Worm (Caenorhabditis elegans) whole organism, young adult: ENCODE measurements around the gene Y62H9A.1.

Experiments used
- C06A6.2 ChIP-seq: fragments of 200-800 bp; sonication (Bioruptor generic); conservative IDR thresholded peaks from 2 replicates; pipeline ENCODE4 v1.3.6; 2022; ENCODE audit warnings: missing genetic modification characterization, missing compliant biosample characterization
- K11D2.4 ChIP-seq: fragments of 200-800 bp; sonication (Bioruptor generic); IDR thresholded peaks from 2 replicates; pipeline ENCODE4 v1.3.6; 2022; ENCODE audit warnings: missing genetic modification reagents, missing genetic modification characterization, missing compliant biosample characterization
- K12H6.12 ChIP-seq: fragments of 200-800 bp; sonication (Bioruptor generic); optimal IDR thresholded peaks from 2 replicates; lab custom pipeline; 2018; ENCODE audit warnings: mild to moderate bottlenecking, missing genetic modification characterization, missing compliant biosample characterization
- Y56A3A.18 ChIP-seq: fragments of 200-800 bp; sonication (Bioruptor generic); IDR thresholded peaks from 2 replicates; pipeline ENCODE4 v1.3.6; 2022; ENCODE audit warnings: missing genetic modification reagents, missing genetic modification characterization, missing compliant biosample characterization
- Y79H2A.3 ChIP-seq: fragments of 200-800 bp; sonication (Bioruptor generic); conservative IDR thresholded peaks from 2 replicates; pipeline ENCODE4 v1.3.6; 2022; ENCODE audit warnings: missing genetic modification reagents, missing genetic modification characterization, missing compliant biosample characterization
- ZK185.1 ChIP-seq: sonication (generic microtip); optimal IDR thresholded peaks from 2 replicates; lab custom pipeline; 2016; ENCODE audit warnings: mild to moderate bottlenecking, missing genetic modification characterization, missing compliant biosample characterization; ENCODE audit not compliant: poor library complexity, severe bottlenecking
- akir-1 ChIP-seq: fragments of 200-800 bp; sonication (Bioruptor generic); optimal IDR thresholded peaks from 2 replicates; lab custom pipeline; 2018; ENCODE audit warnings: mild to moderate bottlenecking, missing genetic modification characterization, moderate library complexity, missing compliant biosample characterization
- attf-5 ChIP-seq: fragments of 200-800 bp; sonication (Bioruptor generic); optimal IDR thresholded peaks from 2 replicates; lab custom pipeline; 2018; ENCODE audit warnings: mild to moderate bottlenecking, missing genetic modification characterization, missing compliant biosample characterization
- attf-6 ChIP-seq: fragments of 200-800 bp; sonication (Bioruptor generic); IDR thresholded peaks from 2 replicates; pipeline ENCODE4 v1.3.6; 2022; ENCODE audit warnings: missing genetic modification reagents, missing genetic modification characterization, missing compliant biosample characterization
- bed-1 ChIP-seq: fragments of 200-800 bp; sonication (Bioruptor generic); IDR thresholded peaks from 2 replicates; pipeline ENCODE4 v1.3.6; 2022; ENCODE audit warnings: missing genetic modification reagents, missing genetic modification characterization, missing compliant biosample characterization
- cebp-2 ChIP-seq: fragments of 200-800 bp; sonication (Bioruptor generic); IDR thresholded peaks from 2 replicates; pipeline ENCODE4 v1.3.6; 2022; ENCODE audit warnings: missing genetic modification characterization, missing compliant biosample characterization
- ceh-100 ChIP-seq: fragments of 200-800 bp; sonication (Bioruptor generic); IDR thresholded peaks from 2 replicates; pipeline ENCODE4 v1.3.6; 2022; ENCODE audit warnings: missing genetic modification reagents, missing genetic modification characterization, missing compliant biosample characterization
- ceh-79 ChIP-seq: sonication (generic microtip); optimal IDR thresholded peaks from 2 replicates; lab custom pipeline; 2017; ENCODE audit warnings: mild to moderate bottlenecking, missing genetic modification characterization, missing compliant biosample characterization
- dpff-1 ChIP-seq: sonication (generic microtip); optimal IDR thresholded peaks from 2 replicates; lab custom pipeline; 2017; ENCODE audit warnings: mild to moderate bottlenecking, missing genetic modification characterization, missing compliant biosample characterization
- dpl-1 ChIP-seq: fragments of 150-350 bp; optimal IDR thresholded peaks from 2 replicates; lab custom pipeline; 2014; ENCODE audit warnings: missing biosample characterization, missing genetic modification reagents, missing genetic modification characterization
- hlh-12 ChIP-seq: sonication (generic microtip); optimal IDR thresholded peaks from 2 replicates; lab custom pipeline; 2016; ENCODE audit warnings: missing genetic modification characterization, missing compliant biosample characterization
- hsf-1 ChIP-seq: fragments of 200-800 bp; sonication (Bioruptor generic); IDR thresholded peaks from 2 replicates; pipeline ENCODE4 v1.3.6; 2022; ENCODE audit warnings: missing genetic modification reagents, missing genetic modification characterization, missing compliant biosample characterization
- let-607 ChIP-seq, 2 experiments: fragments of 200-800 bp in 1 of 2; sonication (Bioruptor generic) in 1 of 2; sonication (generic microtip) in 1 of 2; optimal IDR thresholded peaks; 2 replicates each; lab custom pipeline; 2016 to 2018; ENCODE audit warnings: mild to moderate bottlenecking in 2 of 2, missing compliant biosample characterization in 2 of 2, missing genetic modification characterization in 2 of 2, moderate library complexity in 2 of 2, missing genotype in 1 of 2
- lin-26 ChIP-seq: fragments of 200-800 bp; sonication (Bioruptor generic); IDR thresholded peaks from 2 replicates; pipeline ENCODE4 v1.3.6; 2022; ENCODE audit warnings: missing genetic modification reagents, missing genetic modification characterization, missing compliant biosample characterization
- lin-40 ChIP-seq: sonication (generic microtip); optimal IDR thresholded peaks from 2 replicates; lab custom pipeline; 2016; ENCODE audit warnings: missing genetic modification characterization, mild to moderate bottlenecking, missing compliant biosample characterization, missing genotype, missing genetic modification reagents
- lin-54 ChIP-seq: fragments of 200-800 bp; sonication (Bioruptor generic); optimal IDR thresholded peaks from 2 replicates; lab custom pipeline; 2018; ENCODE audit warnings: mild to moderate bottlenecking, missing genetic modification characterization, missing compliant biosample characterization
- lsy-27 ChIP-seq: sonication (generic microtip); optimal IDR thresholded peaks from 2 replicates; lab custom pipeline; 2017; ENCODE audit warnings: missing genetic modification characterization, mild to moderate bottlenecking, missing compliant biosample characterization, antibody characterized with exemption, missing genotype, borderline replicate concordance; ENCODE audit not compliant: insufficient read depth
- mcd-1 ChIP-seq: fragments of 200-800 bp; sonication (Bioruptor generic); IDR thresholded peaks from 2 replicates; pipeline ENCODE4 v1.3.6; 2022; ENCODE audit warnings: missing genetic modification reagents, missing genetic modification characterization, missing compliant biosample characterization
- mxl-1 ChIP-seq: sonication (generic microtip); optimal IDR thresholded peaks from 2 replicates; lab custom pipeline; 2016; ENCODE audit warnings: missing genetic modification characterization, missing compliant biosample characterization
- nfya-1 ChIP-seq: sonication (generic microtip); optimal IDR thresholded peaks from 2 replicates; lab custom pipeline; 2017; ENCODE audit warnings: antibody characterized with exemption, missing compliant biosample characterization, missing genetic modification characterization, borderline replicate concordance; ENCODE audit not compliant: insufficient read depth
- nfyb-1 ChIP-seq: fragments of 200-800 bp; sonication (Bioruptor generic); IDR thresholded peaks from 2 replicates; pipeline ENCODE4 v1.3.6; 2022; ENCODE audit warnings: missing genetic modification reagents, missing genetic modification characterization, missing compliant biosample characterization
- nhr-179 ChIP-seq: sonication (generic microtip); optimal IDR thresholded peaks from 2 replicates; lab custom pipeline; 2016; ENCODE audit warnings: mild to moderate bottlenecking, missing genetic modification characterization, missing compliant biosample characterization
- pha-4 ChIP-seq: fragments of 150-350 bp; sonication (generic microtip); optimal IDR thresholded peaks from 2 replicates; lab custom pipeline; 2014; ENCODE audit warnings: missing biosample characterization, missing genetic modification reagents, missing genetic modification characterization
- rcor-1 ChIP-seq: fragments of 200-800 bp; sonication (Bioruptor generic); IDR thresholded peaks from 2 replicates; pipeline ENCODE4 v1.3.6; 2022; ENCODE audit warnings: missing genetic modification reagents, missing genetic modification characterization, missing compliant biosample characterization
- rec-8 ChIP-seq, 2 experiments: sonication (generic microtip); optimal IDR thresholded peaks; 2 replicates each; lab custom pipeline; 2016; ENCODE audit warnings: mild to moderate bottlenecking in 2 of 2, missing genetic modification characterization in 2 of 2, missing genetic modification reagents in 2 of 2, missing genotype in 2 of 2, missing biosample characterization in 1 of 2, missing compliant biosample characterization in 1 of 2, moderate library complexity in 1 of 2
- snpc-1.3 ChIP-seq: sonication (generic microtip); optimal IDR thresholded peaks from 2 replicates; lab custom pipeline; 2017; ENCODE audit warnings: missing genetic modification characterization, mild to moderate bottlenecking, missing compliant biosample characterization, antibody characterized with exemption, moderate library complexity, missing genotype, missing genetic modification reagents; ENCODE audit not compliant: insufficient read depth
- snpc-4 ChIP-seq, 5 experiments: fragments of 150-350 bp in 1 of 5; sonication (generic microtip) in 4 of 5; optimal IDR thresholded peaks; 2 replicates each; lab custom pipeline; 2014 to 2018; ENCODE audit warnings: missing genetic modification characterization in 5 of 5, missing biosample characterization in 3 of 5, antibody characterized with exemption in 2 of 5, mild to moderate bottlenecking in 2 of 5, missing compliant biosample characterization in 2 of 5, missing genotype in 2 of 5, moderate library complexity in 2 of 5, missing genetic modification reagents in 1 of 5
- tbx-9 ChIP-seq: sonication (generic microtip); optimal IDR thresholded peaks from 2 replicates; lab custom pipeline; 2016; ENCODE audit warnings: borderline replicate concordance, missing genetic modification characterization, inconsistent platforms, missing compliant biosample characterization
- zfh-2 ChIP-seq: fragments of 200-800 bp; sonication (Bioruptor generic); conservative IDR thresholded peaks from 2 replicates; pipeline ENCODE4 v1.3.6; 2022; ENCODE audit warnings: missing genetic modification reagents, missing genetic modification characterization, missing compliant biosample characterization
- zim-3 ChIP-seq: sonication (generic microtip); optimal IDR thresholded peaks from 2 replicates; lab custom pipeline; 2017; ENCODE audit warnings: mild to moderate bottlenecking, missing genetic modification characterization, moderate library complexity, missing compliant biosample characterization
- ztf-18 ChIP-seq: sonication (generic microtip); optimal IDR thresholded peaks from 2 replicates; lab custom pipeline; 2016; ENCODE audit warnings: missing genotype, mild to moderate bottlenecking, missing genetic modification characterization, missing compliant biosample characterization
- ztf-22 ChIP-seq: fragments of 200-800 bp; sonication (Bioruptor generic); optimal IDR thresholded peaks from 2 replicates; lab custom pipeline; 2018; ENCODE audit warnings: mild to moderate bottlenecking, missing genetic modification characterization, moderate library complexity, missing compliant biosample characterization
- ztf-25 ChIP-seq: fragments of 200-800 bp; sonication (Bioruptor generic); IDR thresholded peaks from 2 replicates; pipeline ENCODE4 v1.3.6; 2022; ENCODE audit warnings: missing genetic modification reagents, missing genetic modification characterization, missing compliant biosample characterization

Gene Y62H9A.1

ce11 chrX:11837378-11837777 lies 38.0 kb upstream of the Y62H9A.1 start, which contains the start of gene taf-7.1:
Gene taf-7.1 (minus strand): TSS chrX:11837478.
- TF ChIP-seq nhr-179 (tag; lab: Kevin White, UChicago) (no peak), K12H6.12 (tag; lab: Kevin White, UChicago) (no peak), ZK185.1 (no peak), Y56A3A.18 (no peak), lin-26 (GFP tag; lab: Robert Waterston, UW) (no peak), ceh-79 (tag; lab: Kevin White, UChicago) (no peak), cebp-2 (GFP tag; lab: Robert Waterston, UW) (no peak), tbx-9 (tag; lab: Kevin White, UChicago) (no peak), hsf-1 (GFP tag; lab: Robert Waterston, UW) (no peak), let-607 (tag; optimal IDR thresholded peaks at IDR 0.05; lab: Kevin White, UChicago) (no peak), mxl-1 (tag; lab: Kevin White, UChicago) (no peak)

- no peak for TF ChIP-seq pha-4
- no peak for TF ChIP-seq K12H6.12 (tag; lab: Kevin White, UChicago)
- TF ChIP-seq Y79H2A.3 (GFP tag; lab: Robert Waterston, UW): no peak
- TF ChIP-seq nfya-1 (tag; lab: Kevin White, UChicago): no peak
- TF ChIP-seq snpc-1.3 (tag; lab: Kevin White, UChicago): no peak
- TF ChIP-seq rcor-1 (GFP tag; lab: Robert Waterston, UW): no peak
Measured at ce11 chrX:11843363-11843762, 32.0 kb upstream of the Y62H9A.1 start, which contains the start of gene F54F7.2. Gene F54F7.2 (plus strand): TSS chrX:11843663.

- TF ChIP-seq lin-40 (tag; lab: Kevin White, UChicago) (no peak), akir-1 (no peak), ceh-100 (GFP tag; lab: Robert Waterston, UW) (no peak), zfh-2 (GFP tag; lab: Robert Waterston, UW) (no peak), attf-6 (no peak), nfyb-1 (no peak), bed-1 (GFP tag; lab: Robert Waterston, UW) (no peak), rec-8 (tag; optimal IDR thresholded peaks at IDR 0.05; lab: Kevin White, UChicago) (no peak), ztf-18 (tag; lab: Kevin White, UChicago) (no peak), snpc-4 (GFP tag; optimal IDR thresholded peaks at IDR 0.05; lab: Kevin White, UChicago) (no peak), snpc-4 (tag; optimal IDR thresholded peaks at IDR 0.05; lab: Kevin White, UChicago) (no peak), dpff-1 (tag; lab: Kevin White, UChicago) (no peak)
Measured at ce11 chrX:11848618-11849017, 26.7 kb upstream of the Y62H9A.1 start, which contains the start of gene F54F7.9. Gene F54F7.9 (minus strand): TSS chrX:11848718.

ce11 chrX:11850082-11850481 lies 25.3 kb upstream of the Y62H9A.1 start, which contains the start of gene F54F7.3:
Gene F54F7.3 (minus strand): TSS chrX:11850182.
- TF ChIP-seq C06A6.2 (GFP tag; lab: Robert Waterston, UW): no peak
- no peak for TF ChIP-seq zim-3 (tag; lab: Kevin White, UChicago)
- no peak for TF ChIP-seq K11D2.4 (GFP tag; lab: Robert Waterston, UW)
- no peak for TF ChIP-seq lsy-27
- no peak for TF ChIP-seq dpl-1 (GFP tag; lab: Kevin White, UChicago)
- TF ChIP-seq rcor-1 (GFP tag; lab: Robert Waterston, UW): no peak
- no peak for TF ChIP-seq attf-5 (GFP tag; lab: Kevin White, UChicago)
- TF ChIP-seq lin-54 (GFP tag; lab: Kevin White, UChicago): no peak
- no peak for TF ChIP-seq ztf-18 (tag; lab: Kevin White, UChicago)
- TF ChIP-seq hlh-12 (tag; lab: Kevin White, UChicago): no peak
- TF ChIP-seq mcd-1 (GFP tag; lab: Robert Waterston, UW): no peak
- no peak for TF ChIP-seq ztf-25 (GFP tag; lab: Robert Waterston, UW)
- TF ChIP-seq ztf-22 (GFP tag; lab: Kevin White, UChicago): no peak
- TF ChIP-seq akir-1: no peak
